Fruit fly (Drosophila melanogaster): Measurements from ENCODE around the gene Osi4.

Gene Osi4

dm6 chr3R:6170737-6171136, 50.8 kb downstream of the Osi4 start (continued):
- TF ChIP-seq CG1024 (GFP tag; IDR thresholded peaks at IDR 0.05) (no peak), Med (GFP tag) (peak; percentile 89), CG10366 (GFP tag; IDR thresholded peaks at IDR 0.05) (no peak), CG4707 (GFP tag; optimal IDR thresholded peaks at IDR 0.05) (no peak), Dip2 (GFP tag; IDR thresholded peaks at IDR 0.05) (peak; percentile 53), CG14441 (GFP tag; IDR thresholded peaks at IDR 0.05) (0 out of 2 replicates have a peak, but pooled peaks have one; percentile 8), Bteb2 (GFP tag; optimal IDR thresholded peaks at IDR 0.05) (peak; percentile 17), CG2712 (tag; optimal IDR thresholded peaks at IDR 0.05) (peak; percentile 36), cad (GFP tag; optimal IDR thresholded peaks at IDR 0.05) (no peak), grau (tag; optimal IDR thresholded peaks at IDR 0.05) (peak; percentile 34), CG18476 (GFP tag; optimal IDR thresholded peaks at IDR 0.05) (no peak), Myb (GFP tag; optimal IDR thresholded peaks at IDR 0.05) (peak; percentile 76), CG13624 (GFP tag; optimal IDR thresholded peaks at IDR 0.05) (peak; percentile 5), Dbx (GFP tag; IDR thresholded peaks at IDR 0.05) (peak; percentile 54; the same call in 2 of the 3 replicates), CG11398 (GFP tag; optimal IDR thresholded peaks at IDR 0.05) (no peak), Lhr (GFP tag; optimal IDR thresholded peaks at IDR 0.05) (peak; percentile 80), inv (GFP tag; IDR thresholded peaks at IDR 0.05; ENCODE audit: partially characterized antibody) (peak; percentile 17; the same call in 1 of the 2 replicates), pho (GFP tag; optimal IDR thresholded peaks at IDR 0.05) (peak; percentile 6), maf-S (GFP tag; optimal IDR thresholded peaks at IDR 0.05) (peak; percentile 2), CG13775 (GFP tag; optimal IDR thresholded peaks at IDR 0.05) (no peak), Mrtf (GFP tag; IDR thresholded peaks at IDR 0.05) (no peak), mam (GFP tag; optimal IDR thresholded peaks at IDR 0.05) (peak; percentile 23), lilli (GFP tag; optimal IDR thresholded peaks at IDR 0.05) (peak; percentile 9), bcd (GFP tag; optimal IDR thresholded peaks at IDR 0.05) (peak; percentile 15), NK7.1 (GFP tag; optimal IDR thresholded peaks at IDR 0.05) (no peak), yki (optimal IDR thresholded peaks at IDR 0.05) (peak; percentile 10), CG13287 (GFP tag; IDR thresholded peaks at IDR 0.05; ENCODE audit: partially characterized antibody) (peak; percentile 48; the same call in 1 of the 2 replicates), Trl (optimal IDR thresholded peaks at IDR 0.05) (no peak), Trl (GFP tag; optimal IDR thresholded peaks at IDR 0.05) (peak; percentile 15), gfzf (GFP tag; optimal IDR thresholded peaks at IDR 0.05) (peak; percentile 3), ken (GFP tag; IDR thresholded peaks at IDR 0.05) (0 out of 3 replicates have a peak, but pooled peaks have one; percentile 50), CG5245 (GFP tag; optimal IDR thresholded peaks at IDR 0.05) (no peak), HmgZ (tag; optimal IDR thresholded peaks at IDR 0.05) (peak; percentile 73), CG2120 (GFP tag; optimal IDR thresholded peaks at IDR 0.05) (peak; percentile 39), CkIIα-i1 (GFP tag; IDR thresholded peaks at IDR 0.05) (no peak), CG11085 (GFP tag; IDR thresholded peaks at IDR 0.05) (0 out of 2 replicates have a peak, but pooled peaks have one; percentile 25), Bgb (GFP tag; IDR thresholded peaks at IDR 0.05; ENCODE audit: partially characterized antibody) (peak; percentile 86), Doc3 (GFP tag; IDR thresholded peaks at IDR 0.05; ENCODE audit: partially characterized antibody) (no peak), CTCF (GFP tag; optimal IDR thresholded peaks at IDR 0.05) (peak; percentile 96), Hr78 (GFP tag; optimal IDR thresholded peaks at IDR 0.05) (no peak), exex (tag; optimal IDR thresholded peaks at IDR 0.05) (no peak), prd (optimal IDR thresholded peaks at IDR 0.05) (peak in 1 of 2 experiments; percentile 63), prd (GFP tag; IDR thresholded peaks at IDR 0.05) (no peak), Hsf (GFP tag; optimal IDR thresholded peaks at IDR 0.05) (peak; percentile 47), CG14014 (GFP tag; IDR thresholded peaks at IDR 0.05) (no peak), pzg (GFP tag; optimal IDR thresholded peaks at IDR 0.05) (peak; percentile 6), sisA (GFP tag; IDR thresholded peaks at IDR 0.05) (peak; percentile 33; the same call in 1 of the 2 replicates), CG8478 (optimal IDR thresholded peaks at IDR 0.05) (peak; percentile 84), CG16813 (GFP tag; IDR thresholded peaks at IDR 0.05; ENCODE audit: partially characterized antibody) (peak; percentile 53; the same call in 2 of the 3 replicates), Lim3 (GFP tag; IDR thresholded peaks at IDR 0.05) (no peak), pfk (GFP tag; optimal IDR thresholded peaks at IDR 0.05) (no peak), CG42726 (GFP tag; IDR thresholded peaks at IDR 0.05; ENCODE audit: partially characterized antibody) (peak; percentile 81), pum (GFP tag; optimal IDR thresholded peaks at IDR 0.05) (peak; percentile 7)

Data from whole organism, embryonic.